Fruit fly (Drosophila melanogaster) whole organism, prepupa: ENCODE data around the gene CG4259.

Experiments
- Blimp-1 ChIP-seq: fragments of 200-800 bp; sonication (Bioruptor generic); optimal IDR thresholded peaks from 3 replicates; lab custom pipeline; 2017; ENCODE audit warnings: missing biosample characterization, missing genetic modification characterization, mild to moderate bottlenecking, moderate library complexity, missing genetic modification reagents
- CG3032 ChIP-seq: fragments of 200-800 bp; optimal IDR thresholded peaks from 2 replicates; lab custom pipeline; 2019; ENCODE audit warnings: missing biosample characterization, mild to moderate bottlenecking, missing genetic modification characterization, moderate library complexity
- CG4318 ChIP-seq: fragments of 200-800 bp; sonication (Bioruptor generic); optimal IDR thresholded peaks from 3 replicates; lab custom pipeline; 2017; ENCODE audit warnings: missing biosample characterization, mild to moderate bottlenecking, missing genetic modification characterization
- CG6792 ChIP-seq: fragments of 200-800 bp; sonication (Bioruptor generic); optimal IDR thresholded peaks from 3 replicates; lab custom pipeline; 2016; ENCODE audit warnings: missing biosample characterization, missing genetic modification characterization
- CG6854 ChIP-seq: fragments of 200-800 bp; sonication (Bioruptor generic); optimal IDR thresholded peaks from 2 replicates; lab custom pipeline; 2017; ENCODE audit warnings: missing biosample characterization, mild to moderate bottlenecking, missing genetic modification characterization
- CG7368 ChIP-seq: fragments of 200-800 bp; sonication (Bioruptor generic); optimal IDR thresholded peaks from 3 replicates; lab custom pipeline; 2016; ENCODE audit warnings: missing biosample characterization, missing genetic modification characterization
- CG8119 ChIP-seq: fragments of 200-800 bp; sonication (Bioruptor generic); IDR thresholded peaks from 3 replicates; pipeline ENCODE4 v1.3.6; 2022; ENCODE audit warnings: missing biosample characterization, missing genetic modification characterization
- CG8319 ChIP-seq: fragments of 200-800 bp; sonication (Bioruptor generic); optimal IDR thresholded peaks from 3 replicates; lab custom pipeline; 2016; ENCODE audit warnings: missing biosample characterization, missing genetic modification characterization
- Gug ChIP-seq: fragments of 200-800 bp; sonication (Bioruptor generic); IDR thresholded peaks from 2 replicates; pipeline ENCODE4 v1.3.6; 2022; ENCODE audit warnings: missing biosample characterization, missing genetic modification characterization
- Hr39 ChIP-seq: fragments of 200-800 bp; sonication (Bioruptor generic); optimal IDR thresholded peaks from 2 replicates; lab custom pipeline; 2016; ENCODE audit warnings: missing biosample characterization, missing genetic modification characterization
- Lpt ChIP-seq: fragments of 200-800 bp; sonication (Bioruptor generic); optimal IDR thresholded peaks from 3 replicates; lab custom pipeline; 2016; ENCODE audit warnings: missing biosample characterization, missing genetic modification characterization
- Sox102F ChIP-seq: fragments of 200-800 bp; sonication (Bioruptor generic); optimal IDR thresholded peaks from 2 replicates; lab custom pipeline; 2016; ENCODE audit warnings: missing biosample characterization, mild to moderate bottlenecking, missing genetic modification characterization
- lz ChIP-seq: fragments of 200-800 bp; sonication (Bioruptor generic); optimal IDR thresholded peaks from 3 replicates; lab custom pipeline; 2016; ENCODE audit warnings: missing biosample characterization, missing genetic modification characterization
- svp ChIP-seq: fragments of 200-800 bp; sonication (Bioruptor generic); peaks from one replicate; lab custom pipeline; 2016; ENCODE audit warnings: missing biosample characterization, missing genetic modification characterization

dm6 chr2L:2130157-2130987, 1.3 kb upstream of the CG4259 start, which contains the start of gene Glyp:
- peak; percentile 97 for TF ChIP-seq CG3032
- TF ChIP-seq lz, result peak; percentile 93
- peak; percentile 92 for TF ChIP-seq CG8319 (GFP tag; lab: Kevin White, UChicago)
- TF ChIP-seq svp (GFP tag; lab: Kevin White, UChicago), result peak; percentile 97
- peak; percentile 96 for TF ChIP-seq CG6792 (GFP tag; lab: Kevin White, UChicago)
- TF ChIP-seq Sox102F (GFP tag; lab: Kevin White, UChicago), result peak; percentile 94
- TF ChIP-seq Hr39, result peak; percentile 82
- TF ChIP-seq Lpt, result peak; percentile 97
- TF ChIP-seq CG4318, result peak; percentile 98
- TF ChIP-seq CG8119 (GFP tag; lab: Robert Waterston, UW), result peak; percentile 98
- peak; percentile 97 for TF ChIP-seq Gug (GFP tag; lab: Robert Waterston, UW)
- TF ChIP-seq CG6854 (GFP tag; lab: Kevin White, UChicago), result peak; percentile 97
- TF ChIP-seq Blimp-1 (GFP tag; lab: Kevin White, UChicago), result peak; percentile 88
- TF ChIP-seq CG7368, result peak; percentile 94
